Fruit fly (Drosophila melanogaster): ENCODE results near the gene Osi7.

dm6 chr3R:6297164-6297563, 48.4 kb downstream of the Osi7 start:
- TF ChIP-seq CG10348 (GFP tag; IDR thresholded peaks at IDR 0.05), result no peak
- TF ChIP-seq Pif1A (GFP tag; optimal IDR thresholded peaks at IDR 0.05), result no peak
- no peak for TF ChIP-seq CG4496 (GFP tag; IDR thresholded peaks at IDR 0.05)
- TF ChIP-seq EcR (GFP tag; optimal IDR thresholded peaks at IDR 0.05), result no peak
- no peak for TF ChIP-seq Snoo (tag; optimal IDR thresholded peaks at IDR 0.05)
- TF ChIP-seq CG17806 (tag; optimal IDR thresholded peaks at IDR 0.05), result no peak
- no peak for TF ChIP-seq CG8301 (tag; optimal IDR thresholded peaks at IDR 0.05)
- TF ChIP-seq Ets98B (GFP tag; IDR thresholded peaks at IDR 0.05), result no peak
- no peak for TF ChIP-seq D1 (tag; optimal IDR thresholded peaks at IDR 0.05)
- no peak for TF ChIP-seq CG14655 (GFP tag; optimal IDR thresholded peaks at IDR 0.05)
- TF ChIP-seq gl (tag; optimal IDR thresholded peaks at IDR 0.05), result no peak
- TF ChIP-seq Pif1B (GFP tag; optimal IDR thresholded peaks at IDR 0.05), result no peak
- TF ChIP-seq CG13204 (GFP tag; optimal IDR thresholded peaks at IDR 0.05), result no peak
- TF ChIP-seq rn (GFP tag; IDR thresholded peaks at IDR 0.05), result no peak

All from whole organism, pupa.